Fruit fly (Drosophila melanogaster) whole organism, prepupa: ENCODE results near the gene CG14840.
A peak's percentile ranks its signal among the peaks of the same experiment; 100 is the strongest.

Experiments
- Blimp-1 ChIP-seq: fragments of 200-800 bp; sonication (Bioruptor generic); optimal IDR thresholded peaks from 3 replicates; lab custom pipeline; 2017; ENCODE audit warnings: missing biosample characterization, missing genetic modification characterization, mild to moderate bottlenecking, moderate library complexity, missing genetic modification reagents
- CG11294 ChIP-seq: fragments of 200-800 bp; sonication (Bioruptor generic); IDR thresholded peaks from 2 replicates; pipeline ENCODE4 v1.3.6; 2022; ENCODE audit warnings: missing biosample characterization, missing genetic modification characterization
- CG11902 ChIP-seq: fragments of 200-800 bp; sonication (Bioruptor generic); optimal IDR thresholded peaks from 3 replicates; lab custom pipeline; 2016; ENCODE audit warnings: missing biosample characterization, missing genetic modification characterization
- CG15336 ChIP-seq: fragments of 200-800 bp; sonication (Bioruptor generic); IDR thresholded peaks from 2 replicates; pipeline ENCODE4 v1.3.6; 2022; ENCODE audit warnings: missing biosample characterization, missing genetic modification characterization
- CG1621 ChIP-seq: fragments of 200-800 bp; sonication (Bioruptor generic); optimal IDR thresholded peaks from 3 replicates; lab custom pipeline; 2018; ENCODE audit warnings: missing biosample characterization, mild to moderate bottlenecking, missing genetic modification characterization
- CG32006 ChIP-seq: fragments of 200-800 bp; sonication (Bioruptor generic); optimal IDR thresholded peaks from 3 replicates; lab custom pipeline; 2017; ENCODE audit warnings: missing biosample characterization, mild to moderate bottlenecking, missing genetic modification characterization
- CG3919 ChIP-seq: fragments of 200-800 bp; sonication (Bioruptor generic); optimal IDR thresholded peaks from 3 replicates; lab custom pipeline; 2016; ENCODE audit warnings: missing biosample characterization, missing genetic modification characterization
- CG6276 ChIP-seq: fragments of 200-800 bp; sonication (Bioruptor generic); optimal IDR thresholded peaks from 2 replicates; lab custom pipeline; 2017; ENCODE audit warnings: missing biosample characterization, mild to moderate bottlenecking, missing genetic modification characterization
- CG6808 ChIP-seq: fragments of 200-800 bp; sonication (Bioruptor generic); optimal IDR thresholded peaks from 3 replicates; lab custom pipeline; 2017; ENCODE audit warnings: missing biosample characterization, missing genetic modification characterization, mild to moderate bottlenecking, moderate library complexity, missing genetic modification reagents
- CG7368 ChIP-seq: fragments of 200-800 bp; sonication (Bioruptor generic); optimal IDR thresholded peaks from 3 replicates; lab custom pipeline; 2016; ENCODE audit warnings: missing biosample characterization, missing genetic modification characterization
- CG8119 ChIP-seq: fragments of 200-800 bp; sonication (Bioruptor generic); IDR thresholded peaks from 3 replicates; pipeline ENCODE4 v1.3.6; 2022; ENCODE audit warnings: missing biosample characterization, missing genetic modification characterization
- CG9139 ChIP-seq: fragments of 200-800 bp; sonication (Bioruptor generic); optimal IDR thresholded peaks from 3 replicates; lab custom pipeline; 2017; ENCODE audit warnings: missing biosample characterization, mild to moderate bottlenecking, missing genetic modification characterization
- Eip75B ChIP-seq: fragments of 200-800 bp; sonication (Bioruptor generic); optimal IDR thresholded peaks from 3 replicates; lab custom pipeline; 2016; ENCODE audit warnings: missing biosample characterization, missing genetic modification characterization
- Eip78C ChIP-seq: fragments of 200-800 bp; sonication (Bioruptor generic); peaks from one replicate; lab custom pipeline; 2016; ENCODE audit warnings: missing biosample characterization, missing genetic modification characterization
- Eip93F ChIP-seq: fragments of 200-800 bp; sonication (Bioruptor generic); optimal IDR thresholded peaks from 2 replicates; lab custom pipeline; 2016; ENCODE audit warnings: missing biosample characterization, mild to moderate bottlenecking, missing genetic modification characterization
- Ets21C ChIP-seq: fragments of 200-800 bp; sonication (Bioruptor generic); optimal IDR thresholded peaks from 3 replicates; lab custom pipeline; 2016; ENCODE audit warnings: missing biosample characterization, missing genetic modification characterization
- Ets96B ChIP-seq: fragments of 200-800 bp; optimal IDR thresholded peaks from 2 replicates; lab custom pipeline; 2019; ENCODE audit warnings: missing biosample characterization, mild to moderate bottlenecking, missing genetic modification characterization, moderate library complexity
- Gug ChIP-seq: fragments of 200-800 bp; sonication (Bioruptor generic); IDR thresholded peaks from 2 replicates; pipeline ENCODE4 v1.3.6; 2022; ENCODE audit warnings: missing biosample characterization, missing genetic modification characterization
- Hr38 ChIP-seq: sonication (Bioruptor generic); optimal IDR thresholded peaks from 2 replicates; lab custom pipeline; 2016; ENCODE audit warnings: missing biosample characterization, missing genetic modification characterization
- Hr39 ChIP-seq: fragments of 200-800 bp; sonication (Bioruptor generic); optimal IDR thresholded peaks from 2 replicates; lab custom pipeline; 2016; ENCODE audit warnings: missing biosample characterization, missing genetic modification characterization
- Hr4 ChIP-seq: fragments of 200-800 bp; sonication (Bioruptor generic); optimal IDR thresholded peaks from 3 replicates; lab custom pipeline; 2016; ENCODE audit warnings: missing biosample characterization, missing genetic modification characterization
- Lpt ChIP-seq: fragments of 200-800 bp; sonication (Bioruptor generic); optimal IDR thresholded peaks from 3 replicates; lab custom pipeline; 2016; ENCODE audit warnings: missing biosample characterization, missing genetic modification characterization
- Met ChIP-seq: fragments of 200-800 bp; sonication (Bioruptor generic); optimal IDR thresholded peaks from 3 replicates; lab custom pipeline; 2016; ENCODE audit warnings: missing biosample characterization, missing genetic modification characterization
- Smox ChIP-seq: fragments of 200-800 bp; sonication (Bioruptor generic); optimal IDR thresholded peaks from 3 replicates; lab custom pipeline; 2016; ENCODE audit warnings: missing biosample characterization, missing genetic modification characterization
- Sox102F ChIP-seq: fragments of 200-800 bp; sonication (Bioruptor generic); optimal IDR thresholded peaks from 2 replicates; lab custom pipeline; 2016; ENCODE audit warnings: missing biosample characterization, mild to moderate bottlenecking, missing genetic modification characterization
- Sox15 ChIP-seq: fragments of 200-800 bp; sonication (Bioruptor generic); optimal IDR thresholded peaks from 3 replicates; lab custom pipeline; 2016; ENCODE audit warnings: missing biosample characterization, missing genetic modification characterization
- acj6 ChIP-seq: fragments of 200-800 bp; sonication (Bioruptor generic); optimal IDR thresholded peaks from 3 replicates; lab custom pipeline; 2016; ENCODE audit warnings: missing biosample characterization, missing genetic modification characterization
- cyc ChIP-seq: fragments of 200-800 bp; sonication (Bioruptor generic); optimal IDR thresholded peaks from 3 replicates; lab custom pipeline; 2016; ENCODE audit warnings: missing biosample characterization, missing genetic modification characterization
- dac ChIP-seq: fragments of 200-800 bp; sonication (Bioruptor generic); optimal IDR thresholded peaks from 2 replicates; lab custom pipeline; 2017; ENCODE audit warnings: missing biosample characterization, mild to moderate bottlenecking, missing genetic modification characterization
- esn ChIP-seq: fragments of 200-800 bp; sonication (Bioruptor generic); optimal IDR thresholded peaks from 2 replicates; lab custom pipeline; 2016; ENCODE audit warnings: missing biosample characterization, mild to moderate bottlenecking, missing genetic modification characterization, moderate library complexity
- fd59A ChIP-seq: fragments of 200-800 bp; sonication (Bioruptor generic); optimal IDR thresholded peaks from 2 replicates; lab custom pipeline; 2017; ENCODE audit warnings: missing biosample characterization, mild to moderate bottlenecking, missing genetic modification characterization, missing genetic modification reagents
- fd85E ChIP-seq: fragments of 200-800 bp; sonication (Bioruptor generic); optimal IDR thresholded peaks from 3 replicates; lab custom pipeline; 2016; ENCODE audit warnings: missing biosample characterization, missing genetic modification characterization
- fkh ChIP-seq: fragments of 200-800 bp; sonication (Bioruptor generic); optimal IDR thresholded peaks from 3 replicates; lab custom pipeline; 2017; ENCODE audit warnings: missing biosample characterization, mild to moderate bottlenecking, missing genetic modification characterization, moderate library complexity
- lz ChIP-seq: fragments of 200-800 bp; sonication (Bioruptor generic); optimal IDR thresholded peaks from 3 replicates; lab custom pipeline; 2016; ENCODE audit warnings: missing biosample characterization, missing genetic modification characterization
- pdm3 ChIP-seq: fragments of 200-800 bp; sonication (Bioruptor generic); optimal IDR thresholded peaks from 3 replicates; lab custom pipeline; 2016; ENCODE audit warnings: missing biosample characterization, missing genetic modification characterization
- salr ChIP-seq, 2 experiments: fragments of 200-800 bp; sonication (Bioruptor generic); optimal IDR thresholded peaks; 3 replicates each; lab custom pipeline; 2016 to 2018; ENCODE audit warnings: missing biosample characterization in 2 of 2, missing genetic modification characterization in 2 of 2, mild to moderate bottlenecking in 1 of 2
- svp ChIP-seq: fragments of 200-800 bp; sonication (Bioruptor generic); peaks from one replicate; lab custom pipeline; 2016; ENCODE audit warnings: missing biosample characterization, missing genetic modification characterization

CG14840 gene

DNA sequence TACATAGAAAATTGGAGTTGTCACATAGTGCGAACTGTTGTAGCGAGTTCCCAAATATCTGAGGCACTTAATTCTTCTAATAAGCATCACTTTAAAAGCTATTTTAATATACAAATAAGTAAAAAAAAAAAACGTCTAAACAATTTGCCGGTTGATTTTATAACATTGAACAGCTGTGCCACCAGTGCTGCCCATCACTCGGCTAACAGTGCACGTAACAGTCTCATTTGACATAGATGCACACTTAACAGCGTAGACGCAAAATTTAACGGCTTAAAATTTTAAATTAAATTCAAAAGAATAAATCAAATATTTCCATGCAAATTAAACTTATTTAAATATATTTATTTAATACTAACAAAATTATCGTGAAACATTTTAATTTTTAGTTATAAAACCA is 1.2 kb downstream of the CG14840 start, which contains the start of gene MetRS-m:
TSS of gene MetRS-m (minus strand) at position 171 of the 400 bp plus-strand sequence.
- no peak for TF ChIP-seq Ets21C (GFP tag; lab: Kevin White, UChicago)
- TF ChIP-seq CG6808: peak; percentile 99
- no peak for TF ChIP-seq acj6
- TF ChIP-seq Sox15 (GFP tag; lab: Kevin White, UChicago): no peak

dm6 chr3R:14255808-14256207 is 5.2 kb downstream of the CG14840 start, which contains the start of gene CG43179:
CG43179 (plus strand) TSS chr3R:14256108.
- TF ChIP-seq svp (GFP tag; lab: Kevin White, UChicago) (peak; percentile 15), Blimp-1 (GFP tag; lab: Kevin White, UChicago) (no peak), salr (GFP tag; optimal IDR thresholded peaks at IDR 0.05; lab: Kevin White, UChicago) (no peak)

DNA sequence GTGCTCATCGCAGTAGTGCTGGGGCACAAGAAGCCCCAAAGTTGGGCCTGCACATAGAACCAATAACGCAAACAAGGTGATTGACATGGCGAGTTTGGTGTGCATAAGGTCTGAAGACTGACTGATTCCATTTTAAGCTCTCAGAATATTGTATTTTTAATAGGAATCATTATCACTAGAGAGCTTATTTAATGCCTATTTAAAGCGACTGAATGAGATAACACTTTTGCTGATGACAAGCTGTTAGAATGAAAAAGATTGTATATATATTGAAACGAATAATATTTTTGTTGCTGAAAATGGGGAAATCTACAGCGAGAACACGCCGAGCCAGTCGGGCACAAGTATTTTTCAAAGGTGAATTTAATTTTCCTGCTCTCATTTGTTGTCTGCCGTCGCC is 15.6 kb downstream of the CG14840 start, which contains the start of gene CG9616:
TSS of gene CG9616 (minus strand) at position 101 of the 400 bp plus-strand sequence.
- TF ChIP-seq fd59A (GFP tag; lab: Kevin White, UChicago) (no peak), CG15336 (GFP tag; lab: Robert Waterston, UW) (no peak)

DNA sequence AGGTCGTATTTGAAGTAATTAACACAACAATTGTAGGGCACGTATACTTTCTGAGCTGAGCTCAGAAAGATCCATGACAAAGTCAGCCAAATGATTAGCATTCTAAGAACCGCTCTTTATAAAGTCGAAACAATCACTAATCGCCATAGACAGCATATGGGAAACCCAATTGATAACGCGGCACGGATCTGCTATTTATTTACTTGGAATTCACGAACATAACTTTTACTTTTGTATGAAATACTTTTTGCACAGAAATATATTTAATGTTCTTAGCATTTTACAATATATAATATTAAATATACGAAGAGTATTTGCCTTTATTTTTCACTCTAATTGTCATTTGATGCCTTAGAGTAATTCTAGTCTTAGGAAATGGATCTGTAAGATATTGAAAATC is 16.4 kb downstream of the CG14840 start, which contains the start of gene CG43291:
TSS of gene CG43291 (minus strand) at position 101 of the 400 bp plus-strand sequence.
- TF ChIP-seq CG6276: no peak
- no peak for TF ChIP-seq dac (GFP tag; lab: Kevin White, UChicago)
- no peak for TF ChIP-seq Met (GFP tag; lab: Kevin White, UChicago)
- TF ChIP-seq fd59A (GFP tag; lab: Kevin White, UChicago): no peak
- TF ChIP-seq Blimp-1 (GFP tag; lab: Kevin White, UChicago): no peak
- TF ChIP-seq CG7368: no peak
- TF ChIP-seq CG15336 (GFP tag; lab: Robert Waterston, UW): no peak
- no peak for TF ChIP-seq cyc (GFP tag; lab: Kevin White, UChicago)
- TF ChIP-seq fkh (GFP tag; lab: Kevin White, UChicago): no peak
- no peak for TF ChIP-seq CG1621 (tag; lab: Kevin White, UChicago)

dm6 chr3R:14229045-14229444 is 32.0 kb downstream of the CG14840 start, which contains the start of gene CG9624:
CG9624 (minus strand) TSS chr3R:14229145.
- TF ChIP-seq CG11902 (GFP tag; lab: Kevin White, UChicago): no peak
- no peak for TF ChIP-seq Gug (GFP tag; lab: Robert Waterston, UW)
- TF ChIP-seq Hr38 (GFP tag; lab: Kevin White, UChicago): no peak
- no peak for TF ChIP-seq CG7368
- TF ChIP-seq lz: no peak
- TF ChIP-seq fd59A (GFP tag; lab: Kevin White, UChicago): no peak
- TF ChIP-seq CG32006 (GFP tag; lab: Kevin White, UChicago): no peak

- TF ChIP-seq Smox (GFP tag; lab: Kevin White, UChicago) (no peak), Hr4 (GFP tag; lab: Kevin White, UChicago) (no peak), CG3919 (no peak), Sox15 (GFP tag; lab: Kevin White, UChicago) (no peak), Gug (GFP tag; lab: Robert Waterston, UW) (no peak), CG1621 (tag; lab: Kevin White, UChicago) (no peak), CG6276 (no peak), svp (GFP tag; lab: Kevin White, UChicago) (no peak), Hr38 (GFP tag; lab: Kevin White, UChicago) (no peak), acj6 (no peak)
These were observed 34.4 kb downstream of the CG14840 start, which contains the start of gene CG9631 for dm6 chr3R:14226662-14227061. CG9631 (minus strand) TSS chr3R:14226762.

dm6 chr3R:14224105-14224574 is 36.9 kb downstream of the CG14840 start, which contains the start of gene Sp212:
Sp212 (minus strand) TSS chr3R:14224155.
- TF ChIP-seq esn (GFP tag; lab: Kevin White, UChicago): no peak
- TF ChIP-seq Lpt (GFP tag; lab: Kevin White, UChicago): no peak
- no peak for TF ChIP-seq Met (GFP tag; lab: Kevin White, UChicago)
- TF ChIP-seq CG9139 (GFP tag; lab: Kevin White, UChicago): no peak
- no peak for TF ChIP-seq Blimp-1 (GFP tag; lab: Kevin White, UChicago)
- TF ChIP-seq Eip93F (GFP tag; lab: Kevin White, UChicago): no peak
- TF ChIP-seq Sox102F (GFP tag; lab: Kevin White, UChicago): no peak
- TF ChIP-seq salr (GFP tag; optimal IDR thresholded peaks at IDR 0.05; lab: Kevin White, UChicago): no peak
- TF ChIP-seq fd85E (GFP tag; lab: Kevin White, UChicago): no peak
- TF ChIP-seq Eip75B: no peak
- TF ChIP-seq CG7368: no peak
- no peak for TF ChIP-seq CG1621 (tag; lab: Kevin White, UChicago)
- no peak for TF ChIP-seq Ets96B (tag; lab: Kevin White, UChicago)
- TF ChIP-seq Smox (GFP tag; lab: Kevin White, UChicago): no peak
- TF ChIP-seq CG11294 (GFP tag; lab: Robert Waterston, UW): no peak
- no peak for TF ChIP-seq Hr39 (GFP tag; lab: Kevin White, UChicago)
- no peak for TF ChIP-seq Ets21C (GFP tag; lab: Kevin White, UChicago)
- no peak for TF ChIP-seq pdm3
- peak; percentile 64 for TF ChIP-seq Eip78C
- TF ChIP-seq CG8119: no peak
- no peak for TF ChIP-seq CG15336 (GFP tag; lab: Robert Waterston, UW)
